Worm (Caenorhabditis elegans) whole organism, L1 larva: ENCODE results near the gene F10E9.1.

Source experiments
- C04F5.9 ChIP-seq: sonication (generic microtip); optimal IDR thresholded peaks from 2 replicates; lab custom pipeline; 2016; ENCODE audit warnings: missing genetic modification characterization, missing compliant biosample characterization
- C16A3.4 ChIP-seq: fragments of 150-350 bp; optimal IDR thresholded peaks from 2 replicates; lab custom pipeline; 2014; ENCODE audit warnings: missing biosample characterization, missing genetic modification characterization
- C34B4.2 ChIP-seq: sonication (generic microtip); optimal IDR thresholded peaks from 2 replicates; lab custom pipeline; 2017; ENCODE audit warnings: mild to moderate bottlenecking, missing genetic modification characterization, missing compliant biosample characterization
- F16B12.6 ChIP-seq: fragments of 150-350 bp; optimal IDR thresholded peaks from 2 replicates; lab custom pipeline; 2014; ENCODE audit warnings: missing biosample characterization, missing genetic modification characterization
- Y116A8C.19 ChIP-seq: sonication (generic microtip); optimal IDR thresholded peaks from 2 replicates; lab custom pipeline; 2016; ENCODE audit warnings: missing compliant biosample characterization, missing genetic modification characterization, borderline replicate concordance
- aha-1 ChIP-seq: fragments of 150-350 bp; optimal IDR thresholded peaks from 2 replicates; lab custom pipeline; 2014; ENCODE audit warnings: missing biosample characterization, missing genetic modification characterization
- aly-2 ChIP-seq: fragments of 150-350 bp; optimal IDR thresholded peaks from 2 replicates; lab custom pipeline; 2014; ENCODE audit warnings: missing biosample characterization, missing genetic modification characterization
- blmp-1 ChIP-seq: fragments of 150-350 bp; optimal IDR thresholded peaks from 2 replicates; lab custom pipeline; 2014; ENCODE audit warnings: missing biosample characterization, missing genetic modification characterization
- ceh-63 ChIP-seq: fragments of 200-800 bp; sonication (Bioruptor generic); optimal IDR thresholded peaks from 2 replicates; lab custom pipeline; 2018; ENCODE audit warnings: mild to moderate bottlenecking, missing genetic modification characterization, missing compliant biosample characterization
- ceh-8 ChIP-seq: fragments of 200-800 bp; sonication (Bioruptor generic); optimal IDR thresholded peaks from 2 replicates; lab custom pipeline; 2018; ENCODE audit warnings: mild to moderate bottlenecking, missing genetic modification characterization, moderate library complexity, missing compliant biosample characterization
- ceh-82 ChIP-seq, 3 experiments: fragments of 150-350 bp in 1 of 3; sonication (generic microtip) in 2 of 3; optimal IDR thresholded peaks; 2 replicates each; lab custom pipeline; 2014 to 2017; ENCODE audit warnings: missing biosample characterization in 3 of 3, missing genetic modification characterization in 3 of 3
- ces-1 ChIP-seq: fragments of 150-350 bp; optimal IDR thresholded peaks from 2 replicates; lab custom pipeline; 2014; ENCODE audit warnings: missing biosample characterization, missing genetic modification reagents, missing genetic modification characterization
- dpl-1 ChIP-seq, 3 experiments: fragments of 150-350 bp in 2 of 3; sonication (generic microtip) in 1 of 3; optimal IDR thresholded peaks; 2 replicates each; lab custom pipeline; 2014 to 2017; ENCODE audit warnings: missing biosample characterization in 3 of 3, missing genetic modification characterization in 3 of 3, missing genetic modification reagents in 3 of 3
- dsc-1 ChIP-seq: sonication (generic microtip); optimal IDR thresholded peaks from 2 replicates; lab custom pipeline; 2016; ENCODE audit warnings: mild to moderate bottlenecking, missing genetic modification characterization, missing compliant biosample characterization
- efl-1 ChIP-seq, 4 experiments: fragments of 150-350 bp; optimal IDR thresholded peaks in 3 of 4; peaks in 1 of 4; 1 replicate in 1 of 4; 2 replicates in 3 of 4; lab custom pipeline; 2014; ENCODE audit warnings: missing biosample characterization in 2 of 4, missing genetic modification characterization in 2 of 4, missing genetic modification reagents in 2 of 4
- egl-13 ChIP-seq: sonication (generic microtip); optimal IDR thresholded peaks from 2 replicates; lab custom pipeline; 2016; ENCODE audit warnings: missing genotype, missing genetic modification reagents, missing genetic modification characterization, missing compliant biosample characterization
- egl-27 ChIP-seq, 2 experiments: fragments of 150-350 bp in 1 of 2; sonication (generic microtip); optimal IDR thresholded peaks; 3 replicates each; lab custom pipeline; 2017 to 2018; ENCODE audit warnings: missing biosample characterization in 2 of 2, missing genetic modification characterization in 2 of 2, missing genetic modification reagents in 2 of 2
- ets-5 ChIP-seq: fragments of 200-800 bp; sonication (Bioruptor generic); IDR thresholded peaks from 2 replicates; pipeline ENCODE4 v1.3.6; 2022; ENCODE audit warnings: missing genetic modification characterization, missing compliant biosample characterization
- fkh-10 ChIP-seq: sonication (generic microtip); optimal IDR thresholded peaks from 2 replicates; lab custom pipeline; 2017; ENCODE audit warnings: missing biosample characterization, missing genetic modification reagents, missing genetic modification characterization
- fkh-4 ChIP-seq: sonication (generic microtip); optimal IDR thresholded peaks from 2 replicates; lab custom pipeline; 2016; ENCODE audit warnings: missing compliant biosample characterization, missing genetic modification characterization, borderline replicate concordance
- fkh-8 ChIP-seq: sonication (generic microtip); optimal IDR thresholded peaks from 2 replicates; lab custom pipeline; 2016; ENCODE audit warnings: mild to moderate bottlenecking, missing genetic modification characterization, missing compliant biosample characterization
- fos-1 ChIP-seq: fragments of 150-350 bp; optimal IDR thresholded peaks from 2 replicates; lab custom pipeline; 2014; ENCODE audit warnings: missing biosample characterization, missing genetic modification characterization
- grh-1 ChIP-seq: fragments of 200-800 bp; sonication (Bioruptor generic); IDR thresholded peaks from 2 replicates; pipeline ENCODE4 v1.3.6; 2022; ENCODE audit warnings: missing genetic modification reagents, missing genetic modification characterization, missing compliant biosample characterization
- hpl-2 ChIP-seq: fragments of 150-350 bp; optimal IDR thresholded peaks from 2 replicates; lab custom pipeline; 2014; ENCODE audit warnings: missing biosample characterization, missing genetic modification reagents, missing genetic modification characterization
- jun-1 ChIP-seq: fragments of 150-350 bp; optimal IDR thresholded peaks from 2 replicates; lab custom pipeline; 2014; ENCODE audit warnings: missing biosample characterization, missing genetic modification reagents, missing genetic modification characterization
- lin-14 ChIP-seq: fragments of 200-800 bp; sonication (Bioruptor generic); optimal IDR thresholded peaks from 2 replicates; lab custom pipeline; 2018; ENCODE audit warnings: mild to moderate bottlenecking, missing genetic modification characterization, moderate library complexity, missing compliant biosample characterization
- lin-15B ChIP-seq: fragments of 150-350 bp; sonication (generic microtip); optimal IDR thresholded peaks from 3 replicates; lab custom pipeline; 2014; ENCODE audit warnings: missing biosample characterization, missing genetic modification characterization
- lin-35 ChIP-seq, 2 experiments: fragments of 150-350 bp; optimal IDR thresholded peaks; 2 replicates each; lab custom pipeline; 2014; ENCODE audit warnings: missing biosample characterization in 2 of 2, missing genetic modification characterization in 2 of 2, missing genetic modification reagents in 2 of 2
- lin-39 ChIP-seq: fragments of 150-350 bp; optimal IDR thresholded peaks from 2 replicates; lab custom pipeline; 2014; ENCODE audit warnings: missing biosample characterization, missing genetic modification reagents, missing genetic modification characterization
- lsy-2 ChIP-seq, 2 experiments: fragments of 150-350 bp; optimal IDR thresholded peaks; 2 replicates each; lab custom pipeline; 2014; ENCODE audit warnings: missing biosample characterization in 2 of 2, missing genetic modification characterization in 2 of 2
- mab-9 ChIP-seq: fragments of 200-800 bp; sonication (Bioruptor generic); IDR thresholded peaks from 2 replicates; pipeline ENCODE4 v1.3.6; 2022; ENCODE audit warnings: missing genetic modification reagents, missing genetic modification characterization, missing compliant biosample characterization
- mdl-1 ChIP-seq, 2 experiments: fragments of 150-350 bp; optimal IDR thresholded peaks; 2 replicates each; lab custom pipeline; 2014 to 2017; ENCODE audit warnings: missing biosample characterization in 2 of 2, missing genetic modification characterization in 2 of 2, inconsistent platforms in 1 of 2
- nhr-19 ChIP-seq: fragments of 200-800 bp; sonication (Bioruptor generic); conservative IDR thresholded peaks from 2 replicates; pipeline ENCODE4 v1.3.6; 2022; ENCODE audit warnings: missing genetic modification characterization, missing compliant biosample characterization
- nhr-20 ChIP-seq: sonication (generic microtip); optimal IDR thresholded peaks from 2 replicates; lab custom pipeline; 2016; ENCODE audit warnings: mild to moderate bottlenecking, missing genetic modification characterization, missing compliant biosample characterization
- nhr-237 ChIP-seq: fragments of 150-350 bp; optimal IDR thresholded peaks from 2 replicates; lab custom pipeline; 2014; ENCODE audit warnings: missing biosample characterization, missing genetic modification characterization
- nhr-28 ChIP-seq: fragments of 150-350 bp; optimal IDR thresholded peaks from 2 replicates; lab custom pipeline; 2014; ENCODE audit warnings: missing biosample characterization, missing genetic modification characterization
- nhr-77 ChIP-seq: fragments of 150-350 bp; optimal IDR thresholded peaks from 2 replicates; lab custom pipeline; 2014; ENCODE audit warnings: missing biosample characterization, missing genetic modification characterization
- pag-3 ChIP-seq: sonication (generic microtip); optimal IDR thresholded peaks from 2 replicates; lab custom pipeline; 2017; ENCODE audit warnings: missing genetic modification characterization, mild to moderate bottlenecking, missing compliant biosample characterization, antibody characterized with exemption, borderline replicate concordance; ENCODE audit not compliant: insufficient read depth
- pax-3 ChIP-seq: fragments of 200-800 bp; sonication (Bioruptor generic); optimal IDR thresholded peaks from 2 replicates; lab custom pipeline; 2018; ENCODE audit warnings: mild to moderate bottlenecking, missing genetic modification characterization, moderate library complexity, missing compliant biosample characterization
- pqm-1 ChIP-seq: sonication (generic microtip); optimal IDR thresholded peaks from 3 replicates; lab custom pipeline; 2017; ENCODE audit warnings: missing biosample characterization, missing genetic modification characterization
- rnt-1 ChIP-seq: sonication (generic microtip); optimal IDR thresholded peaks from 2 replicates; lab custom pipeline; 2016; ENCODE audit warnings: mild to moderate bottlenecking, missing genetic modification characterization, moderate library complexity, missing compliant biosample characterization
- sup-37 ChIP-seq: fragments of 200-800 bp; sonication (Bioruptor generic); optimal IDR thresholded peaks from 2 replicates; lab custom pipeline; 2018; ENCODE audit warnings: mild to moderate bottlenecking, missing genetic modification characterization, missing compliant biosample characterization
- swsn-7 ChIP-seq: sonication (generic microtip); optimal IDR thresholded peaks from 2 replicates; lab custom pipeline; 2016; ENCODE audit warnings: missing genetic modification characterization, missing compliant biosample characterization
- tbx-2 ChIP-seq: sonication (generic microtip); optimal IDR thresholded peaks from 2 replicates; lab custom pipeline; 2016; ENCODE audit warnings: missing genetic modification characterization, missing compliant biosample characterization
- tlp-1 ChIP-seq: fragments of 150-350 bp; optimal IDR thresholded peaks from 2 replicates; lab custom pipeline; 2014; ENCODE audit warnings: missing biosample characterization, missing genetic modification characterization
- unc-30 ChIP-seq: sonication (generic microtip); optimal IDR thresholded peaks from 2 replicates; lab custom pipeline; 2017; ENCODE audit warnings: missing biosample characterization, missing genetic modification characterization
- vab-15 ChIP-seq: sonication (generic microtip); optimal IDR thresholded peaks from 2 replicates; lab custom pipeline; 2017; ENCODE audit warnings: missing genotype, mild to moderate bottlenecking, missing genetic modification characterization, missing compliant biosample characterization
- xbp-1 ChIP-seq: sonication (generic microtip); optimal IDR thresholded peaks from 2 replicates; lab custom pipeline; 2016; ENCODE audit warnings: missing genetic modification characterization, missing compliant biosample characterization
- zag-1 ChIP-seq: fragments of 150-350 bp; optimal IDR thresholded peaks from 2 replicates; lab custom pipeline; 2014; ENCODE audit warnings: missing biosample characterization, missing genetic modification characterization
- zip-4 ChIP-seq: fragments of 200-800 bp; sonication (Bioruptor generic); optimal IDR thresholded peaks from 2 replicates; lab custom pipeline; 2018; ENCODE audit warnings: mild to moderate bottlenecking, missing genetic modification characterization, moderate library complexity, missing compliant biosample characterization
- ztf-4 ChIP-seq: fragments of 150-350 bp; optimal IDR thresholded peaks from 2 replicates; lab custom pipeline; 2014; ENCODE audit warnings: missing biosample characterization, missing genetic modification characterization

Gene F10E9.1

ce11 chrIII:8307356-8307755 is 15.6 kb upstream of the F10E9.1 start, which contains the start of the genes F10E9.7 and F10E9.5 (continued):
- TF ChIP-seq Y116A8C.19 (peak; percentile 99), xbp-1 (tag; lab: Kevin White, UChicago) (peak; percentile 96), zag-1 (no peak), ceh-82 (tag; optimal IDR thresholded peaks at IDR 0.05; lab: Kevin White, UChicago) (peak; percentile 86 to 92 (median 87)), lin-35 (GFP tag; optimal IDR thresholded peaks at IDR 0.05; lab: Kevin White, UChicago) (peak; percentile 90 to 93), aha-1 (tag; lab: Kevin White, UChicago) (peak; percentile 4), nhr-19 (GFP tag; lab: Robert Waterston, UW) (peak; percentile 95), aly-2 (peak; percentile 65), vab-15 (peak; percentile 82), pax-3 (tag; lab: Kevin White, UChicago) (peak; percentile 95), nhr-28 (tag; lab: Kevin White, UChicago) (no peak), ets-5 (GFP tag; lab: Robert Waterston, UW) (no peak), ceh-63 (GFP tag; lab: Kevin White, UChicago) (peak; percentile 79), tbx-2 (tag; lab: Kevin White, UChicago) (peak; percentile 96), F16B12.6 (peak; percentile 66), lsy-2 (tag; optimal IDR thresholded peaks at IDR 0.05; lab: Kevin White, UChicago) (peak; percentile 95 to 96), zip-4 (GFP tag; lab: Kevin White, UChicago) (peak; percentile 83), pag-3 (peak; percentile 16), dsc-1 (tag; lab: Kevin White, UChicago) (peak; percentile 97), blmp-1 (peak; percentile 88), sup-37 (GFP tag; lab: Kevin White, UChicago) (peak; percentile 46), jun-1 (peak; percentile 43), fkh-4 (tag; lab: Kevin White, UChicago) (peak; percentile 99), nhr-20 (peak; percentile 97), tlp-1 (no peak), egl-13 (tag; lab: Kevin White, UChicago) (peak; percentile 96), fos-1 (tag; lab: Kevin White, UChicago) (peak; percentile 39), C16A3.4 (peak; percentile 92), hpl-2 (GFP tag; lab: Kevin White, UChicago) (no peak), C34B4.2 (tag; lab: Kevin White, UChicago) (no peak), fkh-10 (GFP tag; lab: Kevin White, UChicago) (no peak), swsn-7 (tag; lab: Kevin White, UChicago) (peak; percentile 95), nhr-237 (tag; lab: Kevin White, UChicago) (peak; percentile 20), rnt-1 (tag; lab: Kevin White, UChicago) (peak; percentile 99), lin-15B (tag; lab: Kevin White, UChicago) (peak; percentile 94), ceh-8 (GFP tag; lab: Kevin White, UChicago) (peak; percentile 94), fkh-8 (tag; lab: Kevin White, UChicago) (peak; percentile 92), grh-1 (no peak; the same call in 1 of the 2 replicates), lin-14 (peak; percentile 97), egl-27 (tag; optimal IDR thresholded peaks at IDR 0.05; lab: Kevin White, UChicago) (no peak), mdl-1 (tag; optimal IDR thresholded peaks at IDR 0.05; lab: Kevin White, UChicago) (peak in 1 of 2 experiments; percentile 75), lin-39 (peak; percentile 87), ces-1 (GFP tag; lab: Kevin White, UChicago) (no peak), nhr-77 (tag; lab: Kevin White, UChicago) (no peak), ztf-4 (tag; lab: Kevin White, UChicago) (peak; percentile 67), C04F5.9 (tag; lab: Kevin White, UChicago) (peak; percentile 95), efl-1 (optimal IDR thresholded peaks at IDR 0.05; lab: Kevin White, UChicago) (peak; percentile 75 to 90), efl-1 (GFP tag; optimal IDR thresholded peaks at IDR 0.05 in 1 of 2; lab: Kevin White, UChicago) (peak; percentile 90 to 98), unc-30 (no peak), mab-9 (GFP tag; lab: Robert Waterston, UW) (peak; percentile 91), pqm-1 (tag; lab: Kevin White, UChicago) (no peak), dpl-1 (GFP tag; optimal IDR thresholded peaks at IDR 0.05; lab: Kevin White, UChicago) (peak; percentile 84 to 93 (median 89))
